Worm (Caenorhabditis elegans): ENCODE measurements around the gene F53H2.1.

The F53H2.1 gene

ce11 chrV:20424229-20425182 is 37.0 kb downstream of the F53H2.1 start:
- TF ChIP-seq lsy-2 (tag; optimal IDR thresholded peaks at IDR 0.05) (peak; percentile 42), mls-2 (tag; optimal IDR thresholded peaks at IDR 0.05) (peak; percentile 37), ces-1 (GFP tag; optimal IDR thresholded peaks at IDR 0.05) (peak; percentile 80), zip-8 (tag; optimal IDR thresholded peaks at IDR 0.05) (no peak), drap-1 (GFP tag; optimal IDR thresholded peaks at IDR 0.05) (peak; percentile 6), ceh-39 (tag; optimal IDR thresholded peaks at IDR 0.05) (no peak), sptf-1 (tag; optimal IDR thresholded peaks at IDR 0.05) (peak; percentile 61), nhr-28 (tag; optimal IDR thresholded peaks at IDR 0.05) (no peak), ztf-11 (tag; optimal IDR thresholded peaks at IDR 0.05) (no peak), bed-3 (GFP tag; optimal IDR thresholded peaks at IDR 0.05) (no peak), ham-2 (GFP tag; optimal IDR thresholded peaks at IDR 0.05) (no peak), sem-2 (GFP tag; optimal IDR thresholded peaks at IDR 0.05) (no peak), elt-1 (tag; optimal IDR thresholded peaks at IDR 0.05; ENCODE audit: borderline replicate concordance, insufficient read depth) (no peak), unc-39 (tag; optimal IDR thresholded peaks at IDR 0.05) (no peak), nhr-76 (tag; optimal IDR thresholded peaks at IDR 0.05) (no peak), ceh-43 (GFP tag; optimal IDR thresholded peaks at IDR 0.05) (no peak), cnd-1 (tag; optimal IDR thresholded peaks at IDR 0.05) (peak; percentile 87), unc-62 (GFP tag; optimal IDR thresholded peaks at IDR 0.05) (peak; percentile 32), ceh-83 (GFP tag; optimal IDR thresholded peaks at IDR 0.05) (no peak), lin-32 (GFP tag; optimal IDR thresholded peaks at IDR 0.05) (peak; percentile 68), lin-13 (tag; optimal IDR thresholded peaks at IDR 0.05) (no peak), tbx-8 (GFP tag; optimal IDR thresholded peaks at IDR 0.05) (no peak), unc-120 (tag; optimal IDR thresholded peaks at IDR 0.05; ENCODE audit: poor library complexity, severe bottlenecking) (peak; percentile 69), blmp-1 (tag; optimal IDR thresholded peaks at IDR 0.05) (no peak), pha-4 (tag; optimal IDR thresholded peaks at IDR 0.05) (peak; percentile 76), M03D4.4 (tag; optimal IDR thresholded peaks at IDR 0.05) (peak; percentile 35), elt-3 (tag; optimal IDR thresholded peaks at IDR 0.05) (no peak), snpc-4 (tag; optimal IDR thresholded peaks at IDR 0.05) (no peak), hlh-1 (tag; optimal IDR thresholded peaks at IDR 0.05) (no peak), nhr-237 (tag; optimal IDR thresholded peaks at IDR 0.05) (peak; percentile 32), mab-5 (tag; optimal IDR thresholded peaks at IDR 0.05) (no peak), nhr-12 (tag; optimal IDR thresholded peaks at IDR 0.05) (no peak), mep-1 (tag; optimal IDR thresholded peaks at IDR 0.05) (peak; percentile 63), nhr-2 (tag; optimal IDR thresholded peaks at IDR 0.05) (peak; percentile 45), flh-1 (GFP tag; optimal IDR thresholded peaks at IDR 0.05) (no peak)

- TF ChIP-seq hlh-1 (tag; optimal IDR thresholded peaks at IDR 0.05): no peak
Measured at ce11 chrV:20425183-20425400, 37.6 kb downstream of the F53H2.1 start, which contains the start of the genes fce-2 and F48F5.8. Gene fce-2, plus strand, starts transcription at chrV:20425301. Gene F48F5.8, plus strand, starts transcription at chrV:20425342.

All from whole organism, mixed stage, embryonic.